Worm (Caenorhabditis elegans): ENCODE measurements around the gene lhfp-4.

Gene lhfp-4

DNA sequence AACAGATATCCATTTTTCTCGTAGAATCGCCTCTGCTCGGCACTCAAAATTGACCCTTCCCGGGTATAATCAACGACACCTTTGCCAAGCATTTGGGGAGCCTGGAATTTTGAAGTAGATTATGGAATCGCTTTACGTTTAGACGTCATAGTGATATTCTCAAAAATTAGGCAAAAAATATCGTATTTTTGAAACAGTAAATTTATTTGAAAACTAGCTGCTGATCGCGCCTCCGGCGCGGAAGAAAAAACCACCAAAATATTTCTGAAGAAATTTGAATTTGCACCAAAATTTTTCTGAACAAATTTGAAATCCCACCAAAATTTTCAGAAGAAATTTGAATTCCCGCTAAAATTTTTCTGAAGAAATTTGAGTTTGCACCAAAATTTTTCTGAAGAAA lies 13.0 kb upstream of the lhfp-4 start, which contains the start of gene ZK550.6:
Gene ZK550.6, minus strand, starts transcription at position 101 of the 400 bp plus-strand sequence.
- TF ChIP-seq sdz-12 (GFP tag; optimal IDR thresholded peaks at IDR 0.05) (no peak), nhr-28 (tag; optimal IDR thresholded peaks at IDR 0.05) (no peak), ZK337.2 (GFP tag; IDR thresholded peaks at IDR 0.05) (no peak), ceh-20 (GFP tag; IDR thresholded peaks at IDR 0.05) (no peak), saeg-2 (GFP tag; IDR thresholded peaks at IDR 0.05) (no peak), ceh-32 (tag; optimal IDR thresholded peaks at IDR 0.05; ENCODE audit: poor library complexity) (no peak), unc-62 (GFP tag; optimal IDR thresholded peaks at IDR 0.05 in 1 of 2) (peak in 1 of 2 experiments; percentile 18), unc-62 (tag; optimal IDR thresholded peaks at IDR 0.05) (no peak), ceh-44 (GFP tag; IDR thresholded peaks at IDR 0.05) (no peak), rbr-2 (tag; optimal IDR thresholded peaks at IDR 0.05) (no peak), lin-29 (GFP tag; IDR thresholded peaks at IDR 0.05) (no peak), aha-1 (tag) (peak; percentile 17), hmg-1.1 (GFP tag; IDR thresholded peaks at IDR 0.05) (no peak), nhr-111 (GFP tag; optimal IDR thresholded peaks at IDR 0.05) (no peak)

DNA sequence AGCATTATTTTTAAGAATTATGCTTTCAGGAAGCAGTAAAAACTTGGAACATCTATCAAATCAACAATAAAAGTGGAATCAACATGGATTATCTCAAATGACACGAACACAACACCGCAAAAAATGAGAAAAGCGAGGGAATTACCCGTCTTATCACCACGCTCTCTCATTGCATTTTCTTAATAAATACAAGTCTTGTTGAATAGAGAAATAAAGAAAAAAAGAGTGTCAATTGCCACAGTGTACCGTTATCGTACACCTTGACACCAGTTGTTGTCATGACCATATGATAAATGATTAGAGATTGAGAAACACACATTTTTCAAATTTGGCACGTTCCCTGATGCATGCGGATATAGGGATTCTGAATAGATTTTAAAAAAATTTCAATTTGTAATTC lies 11.7 kb upstream of the lhfp-4 start:
- TF ChIP-seq spr-1 (tag; optimal IDR thresholded peaks at IDR 0.05): no peak
- TF ChIP-seq ZK546.5 (tag; optimal IDR thresholded peaks at IDR 0.05): no peak
- no peak for TF ChIP-seq D1046.2 (GFP tag; IDR thresholded peaks at IDR 0.05)
- peak; percentile 95 for TF ChIP-seq pqm-1 (tag; optimal IDR thresholded peaks at IDR 0.05)
- peak; percentile 94 for TF ChIP-seq mxl-3 (GFP tag; optimal IDR thresholded peaks at IDR 0.05)
- peak; percentile 20 to 79 for TF ChIP-seq mdl-1 (tag; optimal IDR thresholded peaks at IDR 0.05)
- peak; percentile 92 for TF ChIP-seq nhr-28 (tag; optimal IDR thresholded peaks at IDR 0.05)
- TF ChIP-seq attf-4 (tag; optimal IDR thresholded peaks at IDR 0.05): no peak
- no peak for TF ChIP-seq F44E2.7 (GFP tag; IDR thresholded peaks at IDR 0.05)
- TF ChIP-seq T26A8.4 (GFP tag; IDR thresholded peaks at IDR 0.05): 0 out of 2 replicates have a peak, but pooled peaks have one; percentile 21
- TF ChIP-seq nhr-111 (GFP tag; optimal IDR thresholded peaks at IDR 0.05): no peak
- TF ChIP-seq lim-7 (GFP tag; IDR thresholded peaks at IDR 0.05): no peak
- no peak for TF ChIP-seq php-3 (GFP tag; IDR thresholded peaks at IDR 0.05)
- no peak for TF ChIP-seq F37D6.2 (tag; optimal IDR thresholded peaks at IDR 0.05)
- TF ChIP-seq ctbp-1 (GFP tag; IDR thresholded peaks at IDR 0.05): no peak
- no peak for TF ChIP-seq set-16 (GFP tag; IDR thresholded peaks at IDR 0.05)
- no peak for TF ChIP-seq spr-3 (GFP tag; optimal IDR thresholded peaks at IDR 0.05)
- TF ChIP-seq unc-62 (GFP tag; optimal IDR thresholded peaks at IDR 0.05 in 1 of 2): peak in 1 of 2 experiments; percentile 22
- no peak for TF ChIP-seq unc-62 (tag; optimal IDR thresholded peaks at IDR 0.05)
- no peak for TF ChIP-seq lin-15B (tag; optimal IDR thresholded peaks at IDR 0.05)
- TF ChIP-seq nhr-76 (tag; optimal IDR thresholded peaks at IDR 0.05): no peak
- peak; percentile 45 for TF ChIP-seq mep-1 (tag; optimal IDR thresholded peaks at IDR 0.05)
- no peak for TF ChIP-seq zfp-2 (tag; optimal IDR thresholded peaks at IDR 0.05)
- TF ChIP-seq madf-9 (GFP tag; conservative IDR thresholded peaks at IDR 0.05): no peak
- TF ChIP-seq zag-1 (tag; optimal IDR thresholded peaks at IDR 0.05): no peak
- no peak for TF ChIP-seq lin-29 (GFP tag; IDR thresholded peaks at IDR 0.05)
- TF ChIP-seq madf-5 (GFP tag; IDR thresholded peaks at IDR 0.05): no peak
- TF ChIP-seq dmd-6 (GFP tag; IDR thresholded peaks at IDR 0.05): peak; percentile 91
- TF ChIP-seq dve-1 (tag; optimal IDR thresholded peaks at IDR 0.05; ENCODE audit: insufficient read depth): peak; percentile 92
- TF ChIP-seq jun-1 (tag; optimal IDR thresholded peaks at IDR 0.05): no peak
- peak; percentile 27 for TF ChIP-seq nhr-102 (tag; optimal IDR thresholded peaks at IDR 0.05)
- TF ChIP-seq ztf-11 (tag; optimal IDR thresholded peaks at IDR 0.05): no peak
- peak; percentile 31 for TF ChIP-seq nhr-6 (tag; optimal IDR thresholded peaks at IDR 0.05)
- 0 out of 2 replicates have a peak, but pooled peaks have one; percentile 63 for TF ChIP-seq tra-1 (GFP tag; IDR thresholded peaks at IDR 0.05)
- no peak for TF ChIP-seq tag-97 (GFP tag; IDR thresholded peaks at IDR 0.05)
- TF ChIP-seq ceh-32 (tag; optimal IDR thresholded peaks at IDR 0.05; ENCODE audit: poor library complexity): no peak
- TF ChIP-seq lsy-2 (tag; optimal IDR thresholded peaks at IDR 0.05): peak in 1 of 2 experiments; percentile 34
- peak; percentile 0 for TF ChIP-seq lin-13 (GFP tag; optimal IDR thresholded peaks at IDR 0.05)
- no peak for TF ChIP-seq saeg-2 (GFP tag; IDR thresholded peaks at IDR 0.05)
- TF ChIP-seq duxl-1 (tag; optimal IDR thresholded peaks at IDR 0.05; ENCODE audit: poor library complexity): no peak
- TF ChIP-seq nhr-48 (tag; optimal IDR thresholded peaks at IDR 0.05): peak; percentile 75
- TF ChIP-seq lir-3 (tag; optimal IDR thresholded peaks at IDR 0.05): no peak
- TF ChIP-seq zip-2 (tag; optimal IDR thresholded peaks at IDR 0.05): no peak
